Fruit fly (Drosophila melanogaster) whole organism, pupa: ENCODE measurements around the gene IFT54.

Experiments
- CG10348 ChIP-seq: fragments of 200-800 bp; sonication (Bioruptor generic); IDR thresholded peaks from 2 replicates; pipeline ENCODE4 v1.3.6; 2022; ENCODE audit warnings: missing biosample characterization, missing genetic modification characterization
- CG12605 ChIP-seq: fragments of 200-800 bp; sonication (Bioruptor generic); IDR thresholded peaks from 2 replicates; pipeline ENCODE4 v1.3.6; 2022; ENCODE audit warnings: missing biosample characterization, missing genetic modification characterization
- CG13204 ChIP-seq: fragments of 200-800 bp; sonication (Bioruptor generic); optimal IDR thresholded peaks from 2 replicates; lab custom pipeline; 2018; ENCODE audit warnings: missing biosample characterization, mild to moderate bottlenecking, missing genetic modification characterization, moderate library complexity
- CG14655 ChIP-seq: fragments of 200-800 bp; sonication (Bioruptor generic); optimal IDR thresholded peaks from 3 replicates; lab custom pipeline; 2017; ENCODE audit warnings: mild to moderate bottlenecking, missing biosample characterization, missing genetic modification reagents, missing genetic modification characterization
- CG8159 ChIP-seq: fragments of 200-800 bp; sonication (Bioruptor generic); optimal IDR thresholded peaks from 3 replicates; lab custom pipeline; 2018; ENCODE audit warnings: missing biosample characterization, mild to moderate bottlenecking, missing genetic modification characterization, moderate library complexity
- EcR ChIP-seq: fragments of 200-800 bp; sonication (Bioruptor generic); optimal IDR thresholded peaks from 3 replicates; lab custom pipeline; 2019; ENCODE audit warnings: missing biosample characterization, missing genetic modification characterization, mild to moderate bottlenecking, moderate library complexity, missing genetic modification reagents
- Ets98B ChIP-seq: fragments of 200-800 bp; sonication (Bioruptor generic); IDR thresholded peaks from 2 replicates; pipeline ENCODE4 v1.3.6; 2022; ENCODE audit warnings: missing biosample characterization, missing genetic modification characterization
- Pif1A ChIP-seq: fragments of 200-800 bp; sonication (Bioruptor generic); optimal IDR thresholded peaks from 3 replicates; lab custom pipeline; 2016; ENCODE audit warnings: missing biosample characterization, missing genetic modification characterization
- Snoo ChIP-seq: fragments of 200-800 bp; sonication (Bioruptor generic); optimal IDR thresholded peaks from 3 replicates; lab custom pipeline; 2017; ENCODE audit warnings: missing biosample characterization, mild to moderate bottlenecking, missing genetic modification characterization, inconsistent platforms
- gl ChIP-seq: fragments of 200-800 bp; sonication (Bioruptor generic); optimal IDR thresholded peaks from 2 replicates; lab custom pipeline; 2018; ENCODE audit warnings: missing biosample characterization, mild to moderate bottlenecking, missing genetic modification characterization

- TF ChIP-seq CG13204 (no peak), gl (tag; lab: Kevin White, UChicago) (no peak), EcR (GFP tag; lab: Kevin White, UChicago) (no peak), Snoo (tag; lab: Kevin White, UChicago) (peak; percentile 52), CG10348 (GFP tag; lab: Robert Waterston, UW) (no peak), CG12605 (GFP tag; lab: Robert Waterston, UW) (no peak), Pif1A (GFP tag; lab: Kevin White, UChicago) (no peak), CG8159 (tag; lab: Kevin White, UChicago) (no peak), CG14655 (GFP tag; lab: Kevin White, UChicago) (no peak), Ets98B (GFP tag; lab: Robert Waterston, UW) (peak; percentile 52)
Observed at dm6 chr3R:14326250-14327112, 24.3 kb downstream of the IFT54 start, which contains the start of the genes Afti and ATPsynE.
